Fruit fly (Drosophila melanogaster): Measurements from ENCODE around the gene Or67b.

DNA sequence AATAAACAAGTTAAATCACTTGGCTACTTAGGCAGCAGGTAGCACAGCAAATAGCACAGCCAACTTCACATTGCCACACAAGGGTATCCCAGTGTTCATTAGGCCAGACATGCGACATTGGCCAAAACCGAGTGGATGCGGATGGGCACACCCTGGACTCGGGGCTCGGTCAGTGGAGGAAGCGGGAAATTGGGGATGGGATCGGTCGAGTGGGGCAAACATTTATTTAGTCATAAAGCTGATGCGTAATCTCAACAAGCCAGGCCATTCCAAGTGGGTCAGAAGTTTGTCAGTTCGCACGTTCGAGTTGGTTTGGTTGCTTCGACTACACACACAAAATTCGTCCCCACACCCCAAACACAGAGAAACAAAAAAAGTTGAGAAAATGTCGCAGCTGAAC, 30.3 kb downstream of the Or67b start, which contains the start of gene CG3222:
- TF ChIP-seq Pif1B (GFP tag; optimal IDR thresholded peaks at IDR 0.05) (no peak), rn (GFP tag; IDR thresholded peaks at IDR 0.05) (no peak), CG14655 (GFP tag; optimal IDR thresholded peaks at IDR 0.05) (no peak), fd96Ca (GFP tag; IDR thresholded peaks at IDR 0.05) (no peak), CG34367 (tag; optimal IDR thresholded peaks at IDR 0.05) (no peak), CG13204 (GFP tag; optimal IDR thresholded peaks at IDR 0.05) (no peak), CG9948 (tag; optimal IDR thresholded peaks at IDR 0.05) (no peak), CG32121 (GFP tag; IDR thresholded peaks at IDR 0.05) (no peak), CG8301 (tag; optimal IDR thresholded peaks at IDR 0.05) (no peak), CG10348 (GFP tag; IDR thresholded peaks at IDR 0.05) (no peak), Pif1A (GFP tag; optimal IDR thresholded peaks at IDR 0.05) (no peak), gl (tag; optimal IDR thresholded peaks at IDR 0.05) (no peak)
